Fruit fly (Drosophila melanogaster): ENCODE data around the gene wor.
A peak's percentile ranks its signal among the peaks of the same experiment; 100 is the strongest.

The wor gene

dm6 chr2L:15401860-15402259 lies 23.5 kb downstream of the wor start:
- TF ChIP-seq foxo (GFP tag; optimal IDR thresholded peaks at IDR 0.05) (peak in 1 of 2 experiments; percentile 55), Jra (GFP tag; optimal IDR thresholded peaks at IDR 0.05) (no peak), HLH106 (tag; optimal IDR thresholded peaks at IDR 0.05) (peak; percentile 37), woc (GFP tag; optimal IDR thresholded peaks at IDR 0.05) (peak; percentile 22), h (GFP tag; optimal IDR thresholded peaks at IDR 0.05) (peak; percentile 52), br (GFP tag; optimal IDR thresholded peaks at IDR 0.05) (no peak), Myc (optimal IDR thresholded peaks at IDR 0.05) (no peak), Mio (GFP tag; optimal IDR thresholded peaks at IDR 0.05) (no peak), Hnf4 (GFP tag; optimal IDR thresholded peaks at IDR 0.05) (no peak), ey (GFP tag; optimal IDR thresholded peaks at IDR 0.05) (peak; percentile 15), brk (GFP tag; optimal IDR thresholded peaks at IDR 0.05) (peak; percentile 7), pan (optimal IDR thresholded peaks at IDR 0.05) (no peak), Hr78 (GFP tag; optimal IDR thresholded peaks at IDR 0.05) (no peak), CG9705 (GFP tag; optimal IDR thresholded peaks at IDR 0.05) (no peak), fru (GFP tag; optimal IDR thresholded peaks at IDR 0.05) (peak; percentile 54), Vsx2 (GFP tag; optimal IDR thresholded peaks at IDR 0.05; ENCODE audit: partially characterized antibody) (no peak), jim (GFP tag; optimal IDR thresholded peaks at IDR 0.05) (no peak), psq (GFP tag; optimal IDR thresholded peaks at IDR 0.05) (no peak), CG32264 (GFP tag; optimal IDR thresholded peaks at IDR 0.05) (no peak), sv (GFP tag; optimal IDR thresholded peaks at IDR 0.05) (no peak), usp (GFP tag; optimal IDR thresholded peaks at IDR 0.05) (no peak), rgr (GFP tag; optimal IDR thresholded peaks at IDR 0.05) (no peak), Dfd (GFP tag; optimal IDR thresholded peaks at IDR 0.05) (no peak), dl (GFP tag; optimal IDR thresholded peaks at IDR 0.05; ENCODE audit: insufficient read depth in 1 of 2, partially characterized antibody in 2 of 2) (no peak), GATAd (GFP tag; optimal IDR thresholded peaks at IDR 0.05) (no peak), Dif (GFP tag; optimal IDR thresholded peaks at IDR 0.05; ENCODE audit: partially characterized antibody) (no peak), Sp1 (GFP tag; optimal IDR thresholded peaks at IDR 0.05) (peak; percentile 18), sage (GFP tag; optimal IDR thresholded peaks at IDR 0.05) (no peak), Abd-B (GFP tag; optimal IDR thresholded peaks at IDR 0.05) (no peak), Rel (GFP tag; optimal IDR thresholded peaks at IDR 0.05) (no peak), Rel (tag; optimal IDR thresholded peaks at IDR 0.05) (no peak), dsf (GFP tag; optimal IDR thresholded peaks at IDR 0.05; ENCODE audit: borderline replicate concordance) (no peak), OdsH (GFP tag; optimal IDR thresholded peaks at IDR 0.05) (peak; percentile 3), N (GFP tag; optimal IDR thresholded peaks at IDR 0.05) (no peak), lola (GFP tag; optimal IDR thresholded peaks at IDR 0.05) (no peak), tai (GFP tag; optimal IDR thresholded peaks at IDR 0.05) (no peak), Hr83 (GFP tag; optimal IDR thresholded peaks at IDR 0.05; ENCODE audit: poor library complexity, severe bottlenecking) (no peak), dmrt93B (GFP tag; optimal IDR thresholded peaks at IDR 0.05) (no peak), CrebA (GFP tag; optimal IDR thresholded peaks at IDR 0.05; ENCODE audit: borderline replicate concordance) (no peak)

dm6 chr2L:15400306-15400851 lies 25.0 kb downstream of the wor start:
- TF ChIP-seq tai (GFP tag; optimal IDR thresholded peaks at IDR 0.05), result no peak
- no peak for TF ChIP-seq Sp1 (GFP tag; optimal IDR thresholded peaks at IDR 0.05)
- no peak for TF ChIP-seq Vsx2 (GFP tag; optimal IDR thresholded peaks at IDR 0.05; ENCODE audit: partially characterized antibody)
- TF ChIP-seq CG9705 (GFP tag; optimal IDR thresholded peaks at IDR 0.05), result no peak
- no peak for TF ChIP-seq Hnf4 (GFP tag; optimal IDR thresholded peaks at IDR 0.05)
- no peak for TF ChIP-seq jim (GFP tag; optimal IDR thresholded peaks at IDR 0.05)
- TF ChIP-seq br (GFP tag; optimal IDR thresholded peaks at IDR 0.05), result no peak
- TF ChIP-seq brk (GFP tag; optimal IDR thresholded peaks at IDR 0.05), result no peak
- TF ChIP-seq CrebA (GFP tag; optimal IDR thresholded peaks at IDR 0.05; ENCODE audit: borderline replicate concordance), result no peak
- TF ChIP-seq HLH106 (tag; optimal IDR thresholded peaks at IDR 0.05), result no peak

dm6 chr2L:15396796-15397195 lies 28.6 kb downstream of the wor start:
- TF ChIP-seq OdsH (GFP tag; optimal IDR thresholded peaks at IDR 0.05) (peak; percentile 1), Sp1 (GFP tag; optimal IDR thresholded peaks at IDR 0.05) (peak; percentile 25), Jra (GFP tag; optimal IDR thresholded peaks at IDR 0.05) (no peak), N (GFP tag; optimal IDR thresholded peaks at IDR 0.05) (no peak), dmrt93B (GFP tag; optimal IDR thresholded peaks at IDR 0.05) (peak; percentile 6), HLH106 (tag; optimal IDR thresholded peaks at IDR 0.05) (peak; percentile 32), dl (GFP tag; optimal IDR thresholded peaks at IDR 0.05; ENCODE audit: insufficient read depth in 1 of 2, partially characterized antibody in 2 of 2) (no peak), Rel (GFP tag; optimal IDR thresholded peaks at IDR 0.05) (no peak), Rel (tag; optimal IDR thresholded peaks at IDR 0.05) (no peak), foxo (GFP tag; optimal IDR thresholded peaks at IDR 0.05) (peak in 1 of 2 experiments; percentile 29), CG9705 (GFP tag; optimal IDR thresholded peaks at IDR 0.05) (no peak), sv (GFP tag; optimal IDR thresholded peaks at IDR 0.05) (no peak), Dif (GFP tag; optimal IDR thresholded peaks at IDR 0.05; ENCODE audit: partially characterized antibody) (no peak), Vsx2 (GFP tag; optimal IDR thresholded peaks at IDR 0.05; ENCODE audit: partially characterized antibody) (no peak), Mio (GFP tag; optimal IDR thresholded peaks at IDR 0.05) (no peak), brk (GFP tag; optimal IDR thresholded peaks at IDR 0.05) (no peak), psq (GFP tag; optimal IDR thresholded peaks at IDR 0.05) (peak; percentile 6), lola (GFP tag; optimal IDR thresholded peaks at IDR 0.05) (no peak), dsf (GFP tag; optimal IDR thresholded peaks at IDR 0.05; ENCODE audit: borderline replicate concordance) (no peak)

Measured in whole organism, wandering third instar larva.